Worm (Caenorhabditis elegans) whole organism, midembryonic: ENCODE results near the gene Y43F8B.13.

Source experiments
- T22C8.4 ChIP-seq: fragments of 200-800 bp; sonication (Bioruptor generic); IDR thresholded peaks from 2 replicates; pipeline ENCODE4 v1.3.6; 2022; ENCODE audit warnings: missing genetic modification characterization, missing compliant biosample characterization
- flt-1 ChIP-seq: fragments of 200-800 bp; sonication (Bioruptor generic); IDR thresholded peaks from 2 replicates; pipeline ENCODE4 v1.3.6; 2022; ENCODE audit warnings: missing genetic modification characterization, missing compliant biosample characterization
- klf-2 ChIP-seq: fragments of 200-800 bp; sonication (Bioruptor generic); conservative IDR thresholded peaks from 2 replicates; pipeline ENCODE4 v1.3.6; 2022; ENCODE audit warnings: missing genetic modification reagents, missing genetic modification characterization, missing compliant biosample characterization
- med-1 ChIP-seq: sonication (generic microtip); optimal IDR thresholded peaks from 2 replicates; lab custom pipeline; 2017; ENCODE audit warnings: missing genetic modification characterization, mild to moderate bottlenecking, missing compliant biosample characterization, antibody characterized with exemption, missing genetic modification reagents; ENCODE audit not compliant: insufficient read depth
- ref-1 ChIP-seq: fragments of 200-800 bp; sonication (Bioruptor generic); conservative IDR thresholded peaks from 2 replicates; pipeline ENCODE4 v1.3.6; 2022; ENCODE audit warnings: missing genetic modification reagents, missing genetic modification characterization, missing compliant biosample characterization
- tab-1 ChIP-seq: fragments of 200-800 bp; sonication (Bioruptor generic); IDR thresholded peaks from 2 replicates; pipeline ENCODE4 v1.3.6; 2022; ENCODE audit warnings: missing genetic modification characterization, missing compliant biosample characterization
- ztf-23 ChIP-seq: fragments of 200-800 bp; sonication (Bioruptor generic); IDR thresholded peaks from 2 replicates; pipeline ENCODE4 v1.3.6; 2022; ENCODE audit warnings: missing genetic modification reagents, missing genetic modification characterization, missing compliant biosample characterization
- ztf-29 ChIP-seq: fragments of 200-800 bp; sonication (Bioruptor generic); IDR thresholded peaks from 2 replicates; pipeline ENCODE4 v1.3.6; 2022; ENCODE audit warnings: missing genetic modification reagents, missing genetic modification characterization, missing compliant biosample characterization

ce11 chrV:19468083-19468482, 12.3 kb downstream of the Y43F8B.13 start, which contains the start of gene Y43F8B.12:
- no peak for TF ChIP-seq flt-1 (GFP tag; lab: Robert Waterston, UW)
- no peak for TF ChIP-seq tab-1 (GFP tag; lab: Robert Waterston, UW)
- TF ChIP-seq ztf-23 (GFP tag; lab: Robert Waterston, UW): no peak
- no peak for TF ChIP-seq ztf-29 (GFP tag; lab: Robert Waterston, UW)
- TF ChIP-seq klf-2 (GFP tag; lab: Robert Waterston, UW): no peak
- TF ChIP-seq T22C8.4 (GFP tag; lab: Robert Waterston, UW): no peak
- TF ChIP-seq med-1 (GFP tag; lab: Kevin White, UChicago): no peak
- no peak for TF ChIP-seq ref-1
